Fruit fly (Drosophila melanogaster) whole organism, embryonic: ENCODE measurements around the gene CG32440.

Experiments used
- Abd-B ChIP-seq: fragments of 200-800 bp; sonication (Bioruptor generic); optimal IDR thresholded peaks from 2 replicates; lab custom pipeline; 2018; ENCODE audit warnings: missing biosample characterization, mild to moderate bottlenecking, missing genetic modification characterization, moderate library complexity
- Adf1 ChIP-seq: fragments of 200-800 bp; sonication (Bioruptor generic); IDR thresholded peaks from 2 replicates; pipeline ENCODE4 v1.3.6; 2022; ENCODE audit warnings: missing biosample characterization, missing genetic modification characterization
- Awh ChIP-seq: fragments of 200-800 bp; sonication (Bioruptor generic); IDR thresholded peaks from 2 replicates; pipeline ENCODE4, ENCODE4 v1.3.6; 2022; ENCODE audit warnings: missing biosample characterization, missing genetic modification characterization
- Bgb ChIP-seq: fragments of 200-800 bp; sonication (Bioruptor generic); IDR thresholded peaks from 2 replicates; pipeline ENCODE4 v1.3.6; 2022; ENCODE audit warnings: missing biosample characterization, missing genetic modification characterization; ENCODE audit not compliant: partially characterized antibody
- CG10209 ChIP-seq: fragments of 200-800 bp; sonication (Bioruptor generic); optimal IDR thresholded peaks from 3 replicates; lab custom pipeline; 2017; ENCODE audit warnings: missing biosample characterization, mild to moderate bottlenecking, missing genetic modification characterization, missing genetic modification reagents
- CG13624 ChIP-seq: fragments of 200-800 bp; sonication (Bioruptor generic); optimal IDR thresholded peaks from 2 replicates; lab custom pipeline; 2016; ENCODE audit warnings: missing biosample characterization, missing genetic modification characterization
- CG14667 ChIP-seq: fragments of 200-800 bp; sonication (Bioruptor generic); IDR thresholded peaks from 2 replicates; pipeline ENCODE4 v1.3.6; 2022; ENCODE audit warnings: missing biosample characterization, missing genetic modification characterization
- CG15073 ChIP-seq: fragments of 200-800 bp; sonication (Bioruptor generic); optimal IDR thresholded peaks from 2 replicates; lab custom pipeline; 2016; ENCODE audit warnings: missing biosample characterization, missing genetic modification characterization
- CG15479 ChIP-seq: fragments of 200-800 bp; sonication (Bioruptor generic); optimal IDR thresholded peaks from 3 replicates; lab custom pipeline; 2019; ENCODE audit warnings: missing biosample characterization, mild to moderate bottlenecking, missing genetic modification characterization, moderate library complexity
- CG15514 ChIP-seq: fragments of 200-800 bp; sonication (Bioruptor generic); optimal IDR thresholded peaks from 3 replicates; lab custom pipeline; 2017; ENCODE audit warnings: missing biosample characterization, missing genetic modification characterization, mild to moderate bottlenecking, moderate library complexity, missing genetic modification reagents
- CG17186 ChIP-seq: fragments of 200-800 bp; sonication (Bioruptor generic); optimal IDR thresholded peaks from 3 replicates; lab custom pipeline; 2017; ENCODE audit warnings: missing biosample characterization, missing genetic modification reagents, missing genetic modification characterization
- CG17328 ChIP-seq: fragments of 200-800 bp; sonication (Bioruptor generic); IDR thresholded peaks from 2 replicates; pipeline ENCODE4 v1.3.6; 2022; ENCODE audit warnings: missing biosample characterization, missing genetic modification characterization
- CG18476 ChIP-seq: fragments of 200-800 bp; sonication (Bioruptor generic); optimal IDR thresholded peaks from 2 replicates; lab custom pipeline; 2016; ENCODE audit warnings: missing biosample characterization, mild to moderate bottlenecking, missing genetic modification characterization
- CG30403 ChIP-seq: fragments of 200-800 bp; sonication (Bioruptor generic); optimal IDR thresholded peaks from 3 replicates; lab custom pipeline; 2016; ENCODE audit warnings: missing biosample characterization, missing genetic modification characterization
- CG3065 ChIP-seq: fragments of 200-800 bp; sonication (Bioruptor generic); optimal IDR thresholded peaks from 2 replicates; lab custom pipeline; 2016; ENCODE audit warnings: missing biosample characterization, missing genetic modification characterization
- CG31441 ChIP-seq: fragments of 200-800 bp; sonication (Bioruptor generic); IDR thresholded peaks from 2 replicates; pipeline ENCODE4 v1.3.6; 2022; ENCODE audit warnings: missing biosample characterization, missing genetic modification characterization
- CG32532 ChIP-seq: fragments of 200-800 bp; sonication (Bioruptor generic); IDR thresholded peaks from 2 replicates; pipeline ENCODE4 v1.3.6; 2022; ENCODE audit warnings: missing biosample characterization, missing genetic modification characterization
- CG3847 ChIP-seq: fragments of 200-800 bp; sonication (Bioruptor generic); IDR thresholded peaks from 2 replicates; pipeline ENCODE4 v1.3.6; 2022; ENCODE audit warnings: missing biosample characterization, missing genetic modification characterization
- CG42726 ChIP-seq: fragments of 200-800 bp; sonication (Bioruptor generic); IDR thresholded peaks from 2 replicates; pipeline ENCODE4 v1.3.6; 2022; ENCODE audit warnings: missing biosample characterization, missing genetic modification characterization; ENCODE audit not compliant: partially characterized antibody
- CG6683 ChIP-seq: fragments of 200-800 bp; sonication (Bioruptor generic); optimal IDR thresholded peaks from 2 replicates; lab custom pipeline; 2017; ENCODE audit warnings: missing biosample characterization, mild to moderate bottlenecking, missing genetic modification characterization, missing genetic modification reagents
- CG7271 ChIP-seq: fragments of 200-800 bp; sonication (Bioruptor generic); optimal IDR thresholded peaks from 2 replicates; lab custom pipeline; 2018; ENCODE audit warnings: missing biosample characterization, mild to moderate bottlenecking, missing genetic modification characterization, moderate library complexity
- CG7372 ChIP-seq: fragments of 200-800 bp; sonication (Bioruptor generic); IDR thresholded peaks from 2 replicates; pipeline ENCODE4 v1.3.6; 2022; ENCODE audit warnings: missing biosample characterization, missing genetic modification characterization
- CG7928 ChIP-seq: fragments of 200-800 bp; sonication (Bioruptor generic); optimal IDR thresholded peaks from 2 replicates; lab custom pipeline; 2017; ENCODE audit warnings: missing biosample characterization, mild to moderate bottlenecking, missing genetic modification characterization
- Dbx ChIP-seq: fragments of 200-800 bp; sonication (Bioruptor generic); IDR thresholded peaks from 3 replicates; pipeline ENCODE4 v1.3.6; 2022; ENCODE audit warnings: missing biosample characterization, missing genetic modification characterization
- Deaf1 ChIP-seq: fragments of 200-800 bp; optimal IDR thresholded peaks from 3 replicates; lab custom pipeline; 2019; ENCODE audit warnings: missing biosample characterization, mild to moderate bottlenecking, missing genetic modification characterization, moderate library complexity
- Max ChIP-seq: fragments of 200-800 bp; sonication (Bioruptor generic); optimal IDR thresholded peaks from 2 replicates; lab custom pipeline; 2016; ENCODE audit warnings: missing biosample characterization, mild to moderate bottlenecking, missing genetic modification characterization
- Med ChIP-seq: fragments of 200-800 bp; sonication (Bioruptor generic); peaks from one replicate; lab custom pipeline; 2016; ENCODE audit warnings: missing biosample characterization, missing genetic modification characterization, mild to moderate bottlenecking, inconsistent platforms, moderate library complexity
- Myb ChIP-seq: fragments of 200-800 bp; sonication (Bioruptor generic); optimal IDR thresholded peaks from 2 replicates; lab custom pipeline; 2016; ENCODE audit warnings: missing biosample characterization, missing genetic modification characterization
- NFAT ChIP-seq: fragments of 200-800 bp; sonication (Bioruptor generic); IDR thresholded peaks from 2 replicates; pipeline ENCODE4 v1.3.6; 2022; ENCODE audit warnings: missing biosample characterization, missing genetic modification characterization
- NK7.1 ChIP-seq: fragments of 200-800 bp; sonication (Bioruptor generic); optimal IDR thresholded peaks from 3 replicates; lab custom pipeline; 2016; ENCODE audit warnings: missing biosample characterization, missing genetic modification characterization
- Side ChIP-seq: fragments of 200-800 bp; sonication (Bioruptor generic); optimal IDR thresholded peaks from 2 replicates; lab custom pipeline; 2016; ENCODE audit warnings: missing biosample characterization, missing genetic modification characterization
- Sin3A ChIP-seq: fragments of >200 bp; optimal IDR thresholded peaks from 2 replicates; lab custom pipeline; 2018
- Sox102F ChIP-seq: fragments of 200-800 bp; sonication (Bioruptor generic); optimal IDR thresholded peaks from 2 replicates; lab custom pipeline; 2018; ENCODE audit warnings: missing biosample characterization, mild to moderate bottlenecking, missing genetic modification characterization, moderate library complexity
- Sry-δ ChIP-seq: fragments of 200-800 bp; sonication (Bioruptor generic); optimal IDR thresholded peaks from 2 replicates; lab custom pipeline; 2016; ENCODE audit warnings: missing biosample characterization, missing genetic modification characterization
- Stat92E ChIP-seq, 3 experiments: fragments of >200 bp in 2 of 3; fragments of 200-800 bp in 1 of 3; sonication (Bioruptor generic) in 1 of 3; optimal IDR thresholded peaks; 2 replicates each; lab custom pipeline; 2017 to 2019; ENCODE audit warnings: missing biosample characterization in 3 of 3, missing genetic modification characterization in 3 of 3, mild to moderate bottlenecking in 1 of 3, moderate library complexity in 1 of 3
- amos ChIP-seq: fragments of 200-800 bp; sonication (Bioruptor generic); IDR thresholded peaks from 2 replicates; pipeline ENCODE4 v1.3.6; 2022; ENCODE audit warnings: missing biosample characterization, missing genetic modification characterization; ENCODE audit not compliant: partially characterized antibody
- ara ChIP-seq: fragments of 200-800 bp; sonication (Bioruptor generic); IDR thresholded peaks from 2 replicates; pipeline ENCODE4 v1.3.6; 2022; ENCODE audit warnings: missing biosample characterization, missing genetic modification characterization
- chinmo ChIP-seq: fragments of 200-800 bp; sonication (Bioruptor generic); IDR thresholded peaks from 4 replicates; pipeline ENCODE4 v1.3.6; 2022; ENCODE audit warnings: missing biosample characterization, missing genetic modification characterization; ENCODE audit not compliant: partially characterized antibody
- crc ChIP-seq: fragments of 200-800 bp; sonication (Bioruptor generic); optimal IDR thresholded peaks from 2 replicates; lab custom pipeline; 2016; ENCODE audit warnings: missing biosample characterization, missing genetic modification characterization
- croc ChIP-seq: fragments of 200-800 bp; sonication (Bioruptor generic); conservative IDR thresholded peaks from 3 replicates; pipeline ENCODE4 v1.3.6; 2022; ENCODE audit warnings: missing biosample characterization, missing genetic modification characterization
- gfzf ChIP-seq: fragments of 200-800 bp; sonication (Bioruptor generic); optimal IDR thresholded peaks from 2 replicates; lab custom pipeline; 2016; ENCODE audit warnings: missing biosample characterization, mild to moderate bottlenecking, missing genetic modification characterization, moderate library complexity
- hth ChIP-seq: fragments of >200 bp; optimal IDR thresholded peaks from 2 replicates; lab custom pipeline; 2017; ENCODE audit warnings: inconsistent platforms
- inv ChIP-seq: fragments of 200-800 bp; sonication (Bioruptor generic); IDR thresholded peaks from 2 replicates; pipeline ENCODE4 v1.3.6; 2022; ENCODE audit warnings: missing biosample characterization, missing genetic modification characterization; ENCODE audit not compliant: partially characterized antibody
- jigr1 ChIP-seq: fragments of 200-800 bp; sonication (Bioruptor generic); IDR thresholded peaks from 3 replicates; pipeline ENCODE4 v1.3.6; 2022; ENCODE audit warnings: missing biosample characterization, missing genetic modification characterization
- nerfin-2 ChIP-seq: fragments of 200-800 bp; sonication (Bioruptor generic); IDR thresholded peaks from 2 replicates; pipeline ENCODE4 v1.3.6; 2022; ENCODE audit warnings: missing biosample characterization, missing genetic modification characterization; ENCODE audit not compliant: partially characterized antibody
- pnt ChIP-seq: fragments of 200-800 bp; sonication (Bioruptor generic); optimal IDR thresholded peaks from 3 replicates; lab custom pipeline; 2016; ENCODE audit warnings: missing biosample characterization, missing genetic modification characterization
- ro ChIP-seq: fragments of 200-800 bp; sonication (Bioruptor generic); IDR thresholded peaks from 2 replicates; pipeline ENCODE4 v1.3.6; 2022; ENCODE audit warnings: missing biosample characterization, missing genetic modification characterization
- salm ChIP-seq: fragments of 200-800 bp; sonication (Bioruptor generic); optimal IDR thresholded peaks from 2 replicates; lab custom pipeline; 2018; ENCODE audit warnings: missing biosample characterization, mild to moderate bottlenecking, missing genetic modification characterization
- scrt ChIP-seq: fragments of 200-800 bp; sonication (Bioruptor generic); optimal IDR thresholded peaks from 2 replicates; lab custom pipeline; 2018; ENCODE audit warnings: missing biosample characterization, mild to moderate bottlenecking, missing genetic modification characterization, moderate library complexity
- slbo ChIP-seq: fragments of 200-800 bp; sonication (Bioruptor generic); IDR thresholded peaks from 2 replicates; pipeline ENCODE4 v1.3.6; 2022; ENCODE audit warnings: missing biosample characterization, missing genetic modification characterization
- trem ChIP-seq: fragments of 200-800 bp; optimal IDR thresholded peaks from 3 replicates; lab custom pipeline; 2019; ENCODE audit warnings: missing biosample characterization, mild to moderate bottlenecking, missing genetic modification characterization, moderate library complexity

CG32440 gene

DNA sequence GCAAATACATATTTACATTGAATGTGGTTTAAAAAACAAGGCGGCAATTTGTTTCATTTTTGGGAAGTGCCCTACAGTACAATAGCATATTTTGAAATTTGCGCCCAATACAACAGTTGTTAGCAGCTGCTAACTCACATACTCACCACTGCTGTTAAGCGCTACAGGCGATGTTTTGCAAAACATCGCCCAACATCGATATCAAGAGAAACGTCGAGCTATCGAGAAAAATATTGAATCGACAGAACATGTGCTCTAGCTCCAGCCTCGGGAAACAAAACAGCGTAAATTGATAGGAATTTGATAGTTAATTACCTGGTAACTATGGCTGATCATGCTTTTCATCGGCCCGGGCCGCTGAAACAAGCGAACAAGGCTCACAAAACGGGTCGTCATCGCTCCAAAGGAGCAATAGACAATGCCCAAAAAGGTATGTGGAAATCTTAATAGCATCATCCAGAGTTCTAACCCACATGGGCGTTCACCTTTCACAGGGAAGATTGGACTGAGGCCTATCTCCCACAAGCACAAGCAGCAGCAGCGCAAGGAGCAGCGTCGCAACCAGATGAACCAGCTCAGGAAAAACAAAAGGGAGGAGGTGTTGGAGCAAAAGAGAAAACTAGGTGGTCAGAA lies 24.9 kb upstream of the CG32440 start, which contains the start of gene Tsr1 (continued):
- no peak for TF ChIP-seq salm
- TF ChIP-seq NK7.1 (GFP tag; lab: Kevin White, UChicago): no peak
- TF ChIP-seq CG31441: no peak
- TF ChIP-seq croc (GFP tag; lab: Robert Waterston, UW): no peak
- no peak for TF ChIP-seq ro
- no peak for TF ChIP-seq pnt (GFP tag; lab: Kevin White, UChicago)
- TF ChIP-seq Sin3A: peak; percentile 24
- TF ChIP-seq Side (GFP tag; lab: Kevin White, UChicago): no peak
- peak; percentile 76 for TF ChIP-seq Max
- no peak for TF ChIP-seq CG14667
- TF ChIP-seq scrt (GFP tag; lab: Kevin White, UChicago): no peak
- no peak for TF ChIP-seq Myb
- no peak for TF ChIP-seq Adf1 (GFP tag; lab: Robert Waterston, UW)
- peak; percentile 47 for TF ChIP-seq trem (tag; lab: Kevin White, UChicago)
- no peak for TF ChIP-seq CG7372 (GFP tag; lab: Robert Waterston, UW)
- TF ChIP-seq slbo (GFP tag; lab: Robert Waterston, UW): no peak
- no peak for TF ChIP-seq Sox102F (GFP tag; lab: Kevin White, UChicago)
- no peak for TF ChIP-seq CG7271 (tag; lab: Kevin White, UChicago)
- peak; percentile 94 for TF ChIP-seq chinmo (GFP tag; lab: Robert Waterston, UW)
- no peak for TF ChIP-seq Dbx (GFP tag; lab: Robert Waterston, UW)
- peak; percentile 74 for TF ChIP-seq Sry-δ (GFP tag; lab: Kevin White, UChicago)
- TF ChIP-seq Deaf1 (tag; lab: Kevin White, UChicago): no peak
- no peak for TF ChIP-seq Abd-B
- TF ChIP-seq CG17186 (GFP tag; lab: Kevin White, UChicago): peak; percentile 88
- peak; percentile 92 for TF ChIP-seq Bgb (GFP tag; lab: Robert Waterston, UW)
- TF ChIP-seq Med (GFP tag; lab: Kevin White, UChicago): no peak
- no peak for TF ChIP-seq Stat92E (GFP tag; optimal IDR thresholded peaks at IDR 0.05; lab: Kevin White, UChicago)
- TF ChIP-seq CG6683: no peak
- peak; percentile 93 for TF ChIP-seq amos (GFP tag; lab: Robert Waterston, UW)
- no peak for TF ChIP-seq CG15073 (GFP tag; lab: Kevin White, UChicago)
- no peak for TF ChIP-seq CG17328
- no peak for TF ChIP-seq CG3847
- no peak for TF ChIP-seq CG18476
- no peak for TF ChIP-seq CG3065 (GFP tag; lab: Kevin White, UChicago)
- TF ChIP-seq inv (GFP tag; lab: Robert Waterston, UW): peak; percentile 70
- TF ChIP-seq CG13624 (GFP tag; lab: Kevin White, UChicago): no peak
- TF ChIP-seq CG10209 (GFP tag; lab: Kevin White, UChicago): no peak
- TF ChIP-seq NFAT (GFP tag; lab: Robert Waterston, UW): no peak
- no peak for TF ChIP-seq CG7928 (GFP tag; lab: Kevin White, UChicago)
- TF ChIP-seq CG32532 (GFP tag; lab: Robert Waterston, UW): no peak
- no peak for TF ChIP-seq CG30403 (GFP tag; lab: Kevin White, UChicago)
- peak; percentile 19 for TF ChIP-seq gfzf (GFP tag; lab: Kevin White, UChicago)
- peak; percentile 54 for TF ChIP-seq CG15514 (GFP tag; lab: Kevin White, UChicago)
- peak; percentile 83 for TF ChIP-seq nerfin-2 (GFP tag; lab: Robert Waterston, UW)
- TF ChIP-seq Awh: no peak
- no peak for TF ChIP-seq hth (lab: Kevin White, UChicago)
- peak; percentile 83 for TF ChIP-seq CG42726 (GFP tag; lab: Robert Waterston, UW)
- TF ChIP-seq jigr1: no peak
- no peak for TF ChIP-seq ara
- no peak for TF ChIP-seq CG15479 (GFP tag; lab: Kevin White, UChicago)
- no peak for TF ChIP-seq crc
